Fruit fly (Drosophila melanogaster): ENCODE measurements around the gene Ptx1.

Gene Ptx1

DNA sequence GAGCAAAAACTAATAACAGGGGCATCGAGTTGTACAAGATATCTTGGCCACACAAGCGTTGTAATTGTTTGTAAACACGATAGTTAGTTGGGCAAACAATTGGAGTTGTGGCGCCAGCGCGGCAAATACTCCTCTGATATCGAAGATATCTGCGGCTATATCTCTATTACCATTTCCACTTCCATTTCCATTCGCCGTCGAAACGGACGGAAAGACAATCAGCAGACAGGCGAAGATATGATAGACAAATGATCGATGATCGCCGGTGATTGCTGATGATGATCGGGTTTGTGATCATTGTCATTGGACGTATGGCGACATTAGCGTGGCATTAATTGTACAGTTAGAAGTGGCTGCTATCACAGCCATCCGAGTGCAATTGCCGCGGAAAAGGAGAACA, 12.9 kb downstream of the Ptx1 start:
- TF ChIP-seq CG10348 (GFP tag; IDR thresholded peaks at IDR 0.05) (no peak), CG9948 (tag; optimal IDR thresholded peaks at IDR 0.05) (no peak), CG14655 (GFP tag; optimal IDR thresholded peaks at IDR 0.05) (no peak), CG13204 (GFP tag; optimal IDR thresholded peaks at IDR 0.05) (no peak)

DNA sequence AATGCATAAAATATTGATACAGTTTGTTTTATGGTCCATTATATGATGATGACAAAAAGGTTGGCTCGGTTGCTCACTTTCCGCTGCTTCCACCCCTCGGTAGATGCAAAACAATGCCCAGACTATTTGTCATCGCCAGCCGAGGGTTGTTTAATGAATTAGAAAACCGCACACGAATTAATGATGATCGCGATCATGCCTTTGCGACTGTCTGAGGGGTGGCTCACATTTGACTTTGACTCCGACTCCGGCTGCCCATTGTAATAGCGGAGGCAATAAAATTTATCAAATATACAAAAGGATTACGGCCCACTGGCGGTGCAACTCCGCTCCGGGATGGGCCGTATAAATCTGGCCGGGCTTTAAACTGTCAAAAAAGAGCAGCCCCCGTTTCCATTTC, 13.5 kb downstream of the Ptx1 start:
- no peak for TF ChIP-seq CG9948 (tag; optimal IDR thresholded peaks at IDR 0.05)
- no peak for TF ChIP-seq Pif1B (GFP tag; optimal IDR thresholded peaks at IDR 0.05)
- TF ChIP-seq Pif1A (GFP tag; optimal IDR thresholded peaks at IDR 0.05) = no peak
- TF ChIP-seq CG14655 (GFP tag; optimal IDR thresholded peaks at IDR 0.05) = no peak
- TF ChIP-seq gl (tag; optimal IDR thresholded peaks at IDR 0.05) = no peak
- TF ChIP-seq CG4496 (GFP tag; IDR thresholded peaks at IDR 0.05) = no peak
- no peak for TF ChIP-seq EcR (GFP tag; optimal IDR thresholded peaks at IDR 0.05)
- no peak for TF ChIP-seq rn (GFP tag; IDR thresholded peaks at IDR 0.05)
- no peak for TF ChIP-seq D1 (tag; optimal IDR thresholded peaks at IDR 0.05)

DNA sequence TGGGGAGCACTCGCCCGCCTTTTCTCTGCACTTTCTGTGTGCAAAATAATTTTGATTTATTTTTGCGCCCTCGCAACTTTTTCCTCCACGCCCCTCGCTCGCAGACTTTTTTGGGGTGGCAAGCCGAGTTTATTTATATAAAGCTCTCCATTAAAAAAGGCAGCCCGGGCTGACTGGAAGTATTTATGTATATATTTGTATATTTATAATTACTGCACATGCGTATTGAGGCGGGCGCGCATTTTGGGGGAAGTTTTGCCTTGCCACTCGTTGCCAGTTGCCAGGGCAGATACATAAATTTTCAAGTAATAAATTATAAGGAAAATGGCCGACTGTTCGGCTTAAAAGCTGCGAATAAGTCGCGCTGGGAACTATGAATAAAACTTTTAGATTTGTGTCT, 16.1 kb downstream of the Ptx1 start:
- TF ChIP-seq CG12605 (GFP tag; IDR thresholded peaks at IDR 0.05) (no peak), fd96Ca (GFP tag; IDR thresholded peaks at IDR 0.05) (no peak), CG17806 (tag; optimal IDR thresholded peaks at IDR 0.05) (no peak), Pif1B (GFP tag; optimal IDR thresholded peaks at IDR 0.05) (no peak), CG13204 (GFP tag; optimal IDR thresholded peaks at IDR 0.05) (no peak), CG9948 (tag; optimal IDR thresholded peaks at IDR 0.05) (no peak), Pif1A (GFP tag; optimal IDR thresholded peaks at IDR 0.05) (no peak), gl (tag; optimal IDR thresholded peaks at IDR 0.05) (no peak), CG10348 (GFP tag; IDR thresholded peaks at IDR 0.05) (no peak), Snoo (tag; optimal IDR thresholded peaks at IDR 0.05) (no peak), CG14655 (GFP tag; optimal IDR thresholded peaks at IDR 0.05) (no peak), Ets98B (GFP tag; IDR thresholded peaks at IDR 0.05) (no peak)

DNA sequence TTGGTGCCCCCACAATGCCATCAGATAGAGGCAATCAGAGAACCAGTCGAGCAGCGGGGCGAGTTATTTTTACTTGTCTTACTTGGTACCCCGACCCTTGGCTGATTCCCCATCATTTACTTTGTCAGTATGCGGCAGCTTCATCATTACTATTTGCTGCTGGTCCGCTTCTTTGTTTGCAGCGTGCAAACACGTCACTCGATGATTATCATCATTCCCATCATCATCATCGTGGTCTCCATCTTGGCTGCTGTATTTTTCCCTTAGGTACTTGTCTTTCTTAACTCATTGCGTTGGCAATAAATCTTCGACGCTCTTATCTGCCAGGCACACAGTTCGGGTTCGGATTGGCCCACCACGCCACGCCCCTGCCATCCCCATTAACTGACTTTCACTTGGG, 19.5 kb downstream of the Ptx1 start:
- peak; percentile 28 for TF ChIP-seq Pif1A (GFP tag; optimal IDR thresholded peaks at IDR 0.05)
- no peak for TF ChIP-seq EcR (GFP tag; optimal IDR thresholded peaks at IDR 0.05)
- TF ChIP-seq fd96Ca (GFP tag; IDR thresholded peaks at IDR 0.05) = no peak

DNA sequence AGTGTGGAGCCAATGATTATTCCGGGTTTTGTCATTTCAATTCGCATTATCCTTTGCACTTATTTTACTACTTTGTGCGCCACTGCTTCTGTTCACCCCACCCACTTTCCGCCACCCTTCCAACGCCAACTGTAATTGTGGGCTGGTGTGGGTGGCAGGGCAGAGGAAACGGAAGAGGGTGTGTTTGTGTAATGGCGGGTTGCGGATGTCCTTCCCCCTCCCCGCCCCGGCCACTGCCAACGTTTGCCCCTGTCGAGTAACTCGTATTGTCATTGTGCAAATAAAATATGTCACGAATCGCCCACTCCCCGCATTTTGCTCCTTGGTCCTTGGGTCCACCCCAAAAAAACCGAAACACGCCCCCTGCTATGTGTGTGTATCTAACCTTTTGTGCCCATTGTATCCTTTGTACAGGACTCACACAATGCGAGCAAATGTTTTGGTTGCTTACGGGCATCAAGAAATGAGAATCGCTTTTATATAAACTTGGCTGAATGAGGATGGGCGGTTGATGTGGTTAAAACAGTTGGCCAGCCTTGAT, 21.4 kb downstream of the Ptx1 start:
- TF ChIP-seq CG17806 (tag; optimal IDR thresholded peaks at IDR 0.05) (no peak), D1 (tag; optimal IDR thresholded peaks at IDR 0.05) (no peak), CG8159 (tag; optimal IDR thresholded peaks at IDR 0.05) (no peak), CG10348 (GFP tag; IDR thresholded peaks at IDR 0.05) (no peak), CG12605 (GFP tag; IDR thresholded peaks at IDR 0.05) (no peak), CG13204 (GFP tag; optimal IDR thresholded peaks at IDR 0.05) (no peak), CG8301 (tag; optimal IDR thresholded peaks at IDR 0.05) (no peak), EcR (GFP tag; optimal IDR thresholded peaks at IDR 0.05) (no peak), Pif1B (GFP tag; optimal IDR thresholded peaks at IDR 0.05) (no peak), CG32121 (GFP tag; IDR thresholded peaks at IDR 0.05) (no peak)

DNA sequence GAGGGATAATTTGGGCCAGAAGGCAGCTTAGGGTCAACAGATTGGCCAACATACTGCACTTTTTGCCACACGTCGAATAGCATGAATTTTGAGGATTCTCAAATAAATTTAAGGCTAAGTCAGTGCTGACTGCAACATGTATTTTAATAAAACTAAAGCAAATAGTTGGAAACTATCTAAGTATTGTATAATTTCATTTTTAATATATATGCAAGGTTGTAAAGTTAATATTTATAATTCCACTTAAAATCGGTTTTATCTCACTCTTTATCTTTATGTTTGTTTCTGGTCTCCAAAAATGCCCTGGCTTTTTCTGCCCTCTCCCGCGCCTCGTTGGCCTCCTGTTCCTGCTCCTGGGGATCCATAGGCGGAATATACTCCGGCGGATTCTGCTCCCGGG, 23.9 kb downstream of the Ptx1 start, which contains the start of gene CG15549:
CG15549 (minus strand) TSS at position 101 of the 400 bp plus-strand sequence.
- TF ChIP-seq Ets98B (GFP tag; IDR thresholded peaks at IDR 0.05) = no peak
- no peak for TF ChIP-seq Pif1A (GFP tag; optimal IDR thresholded peaks at IDR 0.05)
- TF ChIP-seq CG13204 (GFP tag; optimal IDR thresholded peaks at IDR 0.05) = no peak
- no peak for TF ChIP-seq Pif1B (GFP tag; optimal IDR thresholded peaks at IDR 0.05)
- TF ChIP-seq CG10348 (GFP tag; IDR thresholded peaks at IDR 0.05) = no peak
- TF ChIP-seq CG34367 (tag; optimal IDR thresholded peaks at IDR 0.05) = no peak
- TF ChIP-seq fd96Ca (GFP tag; IDR thresholded peaks at IDR 0.05) = no peak
- TF ChIP-seq CG8301 (tag; optimal IDR thresholded peaks at IDR 0.05) = no peak
- TF ChIP-seq EcR (GFP tag; optimal IDR thresholded peaks at IDR 0.05) = no peak
- TF ChIP-seq D1 (tag; optimal IDR thresholded peaks at IDR 0.05) = no peak
- TF ChIP-seq CG8159 (tag; optimal IDR thresholded peaks at IDR 0.05) = no peak
- no peak for TF ChIP-seq CG4496 (GFP tag; IDR thresholded peaks at IDR 0.05)
- no peak for TF ChIP-seq CG17806 (tag; optimal IDR thresholded peaks at IDR 0.05)
- TF ChIP-seq gl (tag; optimal IDR thresholded peaks at IDR 0.05) = no peak
- TF ChIP-seq CG12605 (GFP tag; IDR thresholded peaks at IDR 0.05) = no peak

DNA sequence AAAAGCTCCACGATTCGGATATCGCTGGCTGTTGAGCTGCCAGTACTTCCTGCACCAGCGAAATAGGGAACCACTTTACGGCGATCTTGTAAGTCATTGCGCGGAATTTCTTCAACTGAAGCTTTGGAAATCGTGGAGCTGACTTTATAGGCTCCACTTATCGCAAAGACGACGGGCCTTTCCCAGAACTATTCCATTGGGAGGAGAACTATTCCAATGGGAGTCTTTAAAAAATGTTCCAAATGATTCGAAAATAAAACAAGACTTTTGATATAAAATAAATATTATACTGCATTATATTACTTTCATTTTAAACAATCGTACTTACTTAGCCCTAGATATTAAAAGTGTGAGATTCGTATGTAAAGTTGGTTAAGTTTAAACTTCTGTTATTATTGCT, 24.4 kb downstream of the Ptx1 start, which contains the start of gene CG15550:
CG15550 (minus strand) TSS at position 101 of the 400 bp plus-strand sequence.
- TF ChIP-seq Pif1B (GFP tag; optimal IDR thresholded peaks at IDR 0.05) (no peak), EcR (GFP tag; optimal IDR thresholded peaks at IDR 0.05) (no peak), CG12605 (GFP tag; IDR thresholded peaks at IDR 0.05) (no peak), CG10348 (GFP tag; IDR thresholded peaks at IDR 0.05) (no peak), D1 (tag; optimal IDR thresholded peaks at IDR 0.05) (no peak), Pif1A (GFP tag; optimal IDR thresholded peaks at IDR 0.05) (no peak), CG17806 (tag; optimal IDR thresholded peaks at IDR 0.05) (no peak), CG4496 (GFP tag; IDR thresholded peaks at IDR 0.05) (no peak)

DNA sequence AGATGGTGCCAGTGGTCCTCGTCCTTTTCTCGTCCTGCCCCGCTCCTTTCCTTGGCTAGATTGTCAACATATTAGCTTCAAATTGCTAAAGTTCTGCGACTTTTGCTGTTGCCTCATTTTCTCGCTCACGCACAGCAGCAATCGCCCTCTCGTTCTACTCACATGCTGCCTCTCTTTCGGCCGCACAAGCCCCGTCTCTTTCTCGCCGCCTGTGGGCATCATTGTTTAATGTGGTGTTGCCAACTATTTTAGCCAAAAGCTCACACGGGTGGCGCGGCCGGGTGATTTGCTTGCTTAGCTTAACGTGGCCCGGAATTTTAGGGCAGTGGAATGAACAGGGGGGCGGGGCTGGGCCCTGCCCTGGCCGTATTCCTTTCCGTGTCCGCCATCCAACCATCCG, 27.7 kb downstream of the Ptx1 start:
- no peak for TF ChIP-seq CG8301 (tag; optimal IDR thresholded peaks at IDR 0.05)
- no peak for TF ChIP-seq CG8159 (tag; optimal IDR thresholded peaks at IDR 0.05)
- TF ChIP-seq Snoo (tag; optimal IDR thresholded peaks at IDR 0.05) = no peak
- TF ChIP-seq CG9948 (tag; optimal IDR thresholded peaks at IDR 0.05) = no peak
- TF ChIP-seq CG32121 (GFP tag; IDR thresholded peaks at IDR 0.05) = no peak
- TF ChIP-seq CG14655 (GFP tag; optimal IDR thresholded peaks at IDR 0.05) = no peak
- no peak for TF ChIP-seq CG34367 (tag; optimal IDR thresholded peaks at IDR 0.05)
- TF ChIP-seq Ets98B (GFP tag; IDR thresholded peaks at IDR 0.05) = no peak
- no peak for TF ChIP-seq CG4496 (GFP tag; IDR thresholded peaks at IDR 0.05)

All from whole organism, pupa.